Fruit fly (Drosophila melanogaster) ovary, adult (tissue): ENCODE results near the gene Cyp1.

Source experiments
- CG17801 ChIP-seq: fragments of 200-800 bp; optimal IDR thresholded peaks from 2 replicates; lab custom pipeline; 2019; ENCODE audit warnings: missing biosample characterization, mild to moderate bottlenecking, missing genetic modification characterization, moderate library complexity; ENCODE audit not compliant: partially characterized antibody

The Cyp1 gene

dm6 chrX:16320197-16320921, at the start of gene Cyp1:
Gene Cyp1 (minus strand): TSS chrX:16320370.
- TF ChIP-seq CG17801 (GFP tag; lab: Kevin White, UChicago) = peak; percentile 31

dm6 chrX:16368585-16368984, 48.4 kb upstream of the Cyp1 start:
- no peak for TF ChIP-seq CG17801 (GFP tag; lab: Kevin White, UChicago)

dm6 chrX:16361306-16361705, 41.1 kb upstream of the Cyp1 start, which contains the start of gene nonA:
Gene nonA (plus strand): TSS chrX:16361569.
- TF ChIP-seq CG17801 (GFP tag; lab: Kevin White, UChicago) = no peak

dm6 chrX:16358670-16359320, 38.6 kb upstream of the Cyp1 start, which contains the start of the genes U2af50 and PIG-Q:
Gene U2af50 (minus strand): TSS chrX:16359039.
Gene PIG-Q (plus strand): TSS chrX:16359143.
- peak; percentile 94 for TF ChIP-seq CG17801 (GFP tag; lab: Kevin White, UChicago)

dm6 chrX:16350062-16350461, 29.9 kb upstream of the Cyp1 start, which contains the start of gene sl:
Gene sl (plus strand): TSS chrX:16350315.
- TF ChIP-seq CG17801 (GFP tag; lab: Kevin White, UChicago) = no peak

- peak; percentile 66 for TF ChIP-seq CG17801 (GFP tag; lab: Kevin White, UChicago)
Observed at dm6 chrX:16335107-16335642, 15.0 kb upstream of the Cyp1 start.

- TF ChIP-seq CG17801 (GFP tag; lab: Kevin White, UChicago) = no peak
Observed at dm6 chrX:16334251-16334860, 14.2 kb upstream of the Cyp1 start.

- peak; percentile 55 for TF ChIP-seq CG17801 (GFP tag; lab: Kevin White, UChicago)
Observed at dm6 chrX:16333434-16334141, 13.4 kb upstream of the Cyp1 start, which contains the start of the genes CG9921 and Dsp1. Gene CG9921 (minus strand): TSS chrX:16333600. Gene Dsp1 (plus strand): TSS chrX:16333612.

dm6 chrX:16332615-16333288, 12.6 kb upstream of the Cyp1 start:
- TF ChIP-seq CG17801 (GFP tag; lab: Kevin White, UChicago) = peak; percentile 93

- no peak for TF ChIP-seq CG17801 (GFP tag; lab: Kevin White, UChicago)
Observed at dm6 chrX:16331562-16332233, 11.5 kb upstream of the Cyp1 start.

- no peak for TF ChIP-seq CG17801 (GFP tag; lab: Kevin White, UChicago)
Observed at dm6 chrX:16330659-16331058, 10.5 kb upstream of the Cyp1 start, which contains the start of gene CG9919. Gene CG9919 (minus strand): TSS chrX:16330759.

- no peak for TF ChIP-seq CG17801 (GFP tag; lab: Kevin White, UChicago)
Observed at dm6 chrX:16325472-16325871, 5.3 kb upstream of the Cyp1 start, which contains the start of gene CalpC. Gene CalpC (plus strand): TSS chrX:16325763.

dm6 chrX:16323536-16323935, 3.4 kb upstream of the Cyp1 start:
- no peak for TF ChIP-seq CG17801 (GFP tag; lab: Kevin White, UChicago)
